Worm (Caenorhabditis elegans): ENCODE data around the gene cyp-31A5.
A peak's percentile ranks its signal among the peaks of the same experiment; 100 is the strongest.

cyp-31A5 gene

ce11 chrIV:13393246-13393716 lies 7.8 kb upstream of the cyp-31A5 start:
- TF ChIP-seq nhr-237 (tag; optimal IDR thresholded peaks at IDR 0.05) = no peak
- TF ChIP-seq nhr-76 (tag; optimal IDR thresholded peaks at IDR 0.05) = no peak
- no peak for TF ChIP-seq lin-32 (GFP tag; optimal IDR thresholded peaks at IDR 0.05)
- TF ChIP-seq sptf-1 (tag; optimal IDR thresholded peaks at IDR 0.05) = no peak
- no peak for TF ChIP-seq lsy-2 (tag; optimal IDR thresholded peaks at IDR 0.05)
- TF ChIP-seq bed-3 (GFP tag; optimal IDR thresholded peaks at IDR 0.05) = no peak
- no peak for TF ChIP-seq cnd-1 (tag; optimal IDR thresholded peaks at IDR 0.05)
- no peak for TF ChIP-seq ceh-43 (GFP tag; optimal IDR thresholded peaks at IDR 0.05)
- no peak for TF ChIP-seq mab-5 (tag; optimal IDR thresholded peaks at IDR 0.05)
- TF ChIP-seq blmp-1 (tag; optimal IDR thresholded peaks at IDR 0.05) = no peak
- TF ChIP-seq tbx-8 (GFP tag; optimal IDR thresholded peaks at IDR 0.05) = no peak
- TF ChIP-seq M03D4.4 (tag; optimal IDR thresholded peaks at IDR 0.05) = no peak
- no peak for TF ChIP-seq ceh-39 (tag; optimal IDR thresholded peaks at IDR 0.05)

ce11 chrIV:13394686-13395085 lies 6.4 kb upstream of the cyp-31A5 start:
- TF ChIP-seq nhr-2 (tag; optimal IDR thresholded peaks at IDR 0.05) (peak; percentile 82), mab-5 (tag; optimal IDR thresholded peaks at IDR 0.05) (no peak), lin-13 (tag; optimal IDR thresholded peaks at IDR 0.05) (no peak)

DNA sequence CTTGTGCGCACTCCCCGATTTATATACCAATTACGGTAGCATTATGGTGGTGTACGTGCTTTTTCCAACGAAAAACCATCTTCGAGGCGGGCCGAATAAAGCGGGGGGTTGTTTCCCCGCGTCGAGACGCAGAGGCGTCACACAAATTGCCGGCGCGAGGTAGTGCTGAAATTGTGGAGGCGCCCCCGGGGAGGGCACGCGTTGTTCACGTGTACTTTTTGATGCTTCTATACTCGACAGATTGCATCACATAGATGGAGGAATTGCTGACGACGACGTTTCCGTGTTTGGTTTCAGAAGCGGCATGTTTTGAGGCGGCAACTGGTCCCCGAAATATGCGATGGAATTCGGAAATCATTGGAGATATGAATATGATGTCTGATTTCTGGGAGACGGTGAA lies 5.8 kb upstream of the cyp-31A5 start:
- peak; percentile 37 for TF ChIP-seq unc-62 (GFP tag; optimal IDR thresholded peaks at IDR 0.05)
- TF ChIP-seq ces-1 (GFP tag; optimal IDR thresholded peaks at IDR 0.05) = peak; percentile 57
- TF ChIP-seq unc-120 (tag; optimal IDR thresholded peaks at IDR 0.05; ENCODE audit: poor library complexity, severe bottlenecking) = peak; percentile 62
- peak; percentile 30 for TF ChIP-seq ham-2 (GFP tag; optimal IDR thresholded peaks at IDR 0.05)
- TF ChIP-seq elt-1 (tag; optimal IDR thresholded peaks at IDR 0.05; ENCODE audit: borderline replicate concordance, insufficient read depth) = peak; percentile 60
- no peak for TF ChIP-seq nhr-12 (tag; optimal IDR thresholded peaks at IDR 0.05)
- peak; percentile 27 for TF ChIP-seq nhr-237 (tag; optimal IDR thresholded peaks at IDR 0.05)
- TF ChIP-seq bed-3 (GFP tag; optimal IDR thresholded peaks at IDR 0.05) = no peak
- no peak for TF ChIP-seq tbx-8 (GFP tag; optimal IDR thresholded peaks at IDR 0.05)
- TF ChIP-seq elt-3 (tag; optimal IDR thresholded peaks at IDR 0.05) = peak; percentile 35

DNA sequence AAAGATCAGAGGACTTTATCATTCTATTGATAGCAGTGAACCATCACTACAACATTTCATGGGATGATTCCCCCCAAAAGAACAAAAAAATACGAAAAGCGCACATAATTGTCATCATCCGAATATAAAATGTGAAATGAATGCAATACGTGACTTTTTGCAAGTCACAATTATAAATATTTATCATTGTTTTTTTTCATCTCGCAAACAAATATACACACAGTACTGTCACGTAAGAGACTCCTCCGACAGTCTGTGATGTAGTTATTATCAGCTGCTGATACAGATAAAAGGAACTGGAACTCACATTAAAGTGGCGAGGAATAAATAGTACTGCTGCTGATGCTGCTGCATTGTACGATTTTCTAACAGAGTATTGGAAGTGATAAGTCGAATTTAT lies 4.7 kb upstream of the cyp-31A5 start:
- TF ChIP-seq M03D4.4 (tag; optimal IDR thresholded peaks at IDR 0.05) = no peak
- TF ChIP-seq mls-2 (tag; optimal IDR thresholded peaks at IDR 0.05) = no peak
- TF ChIP-seq cnd-1 (tag; optimal IDR thresholded peaks at IDR 0.05) = no peak
- no peak for TF ChIP-seq nhr-76 (tag; optimal IDR thresholded peaks at IDR 0.05)

- TF ChIP-seq lin-13 (tag; optimal IDR thresholded peaks at IDR 0.05) (no peak), sptf-1 (tag; optimal IDR thresholded peaks at IDR 0.05) (no peak), flh-1 (GFP tag; optimal IDR thresholded peaks at IDR 0.05) (no peak), M03D4.4 (tag; optimal IDR thresholded peaks at IDR 0.05) (no peak), elt-3 (tag; optimal IDR thresholded peaks at IDR 0.05) (no peak), tbx-8 (GFP tag; optimal IDR thresholded peaks at IDR 0.05) (no peak), lin-32 (GFP tag; optimal IDR thresholded peaks at IDR 0.05) (no peak), nhr-76 (tag; optimal IDR thresholded peaks at IDR 0.05) (no peak), pha-4 (tag; optimal IDR thresholded peaks at IDR 0.05) (no peak), unc-120 (tag; optimal IDR thresholded peaks at IDR 0.05; ENCODE audit: poor library complexity, severe bottlenecking) (no peak), nhr-2 (tag; optimal IDR thresholded peaks at IDR 0.05) (no peak), ces-1 (GFP tag; optimal IDR thresholded peaks at IDR 0.05) (no peak), nhr-237 (tag; optimal IDR thresholded peaks at IDR 0.05) (no peak), drap-1 (GFP tag; optimal IDR thresholded peaks at IDR 0.05) (no peak)
Observed at ce11 chrIV:13398728-13399127, 2.4 kb upstream of the cyp-31A5 start, which contains the start of gene Y62E10A.13. Y62E10A.13 (minus strand) TSS chrIV:13399053.

- TF ChIP-seq ztf-11 (tag; optimal IDR thresholded peaks at IDR 0.05) (no peak), blmp-1 (tag; optimal IDR thresholded peaks at IDR 0.05) (peak; percentile 7), nhr-12 (tag; optimal IDR thresholded peaks at IDR 0.05) (no peak)
Observed at ce11 chrIV:13408018-13408417, 6.9 kb downstream of the cyp-31A5 start, which contains the start of gene Y62E10A.19. Y62E10A.19 (minus strand) TSS chrIV:13408306.
